Worm (Caenorhabditis elegans): ENCODE measurements around the gene nhr-32.

- no peak for TF ChIP-seq ztf-29 (GFP tag; IDR thresholded peaks at IDR 0.05)
- TF ChIP-seq tab-1 (GFP tag; IDR thresholded peaks at IDR 0.05) = no peak
- TF ChIP-seq med-1 (GFP tag; optimal IDR thresholded peaks at IDR 0.05; ENCODE audit: insufficient read depth) = no peak
- TF ChIP-seq flt-1 (GFP tag; IDR thresholded peaks at IDR 0.05) = no peak
- no peak for TF ChIP-seq ref-1 (GFP tag; conservative IDR thresholded peaks at IDR 0.05)
- TF ChIP-seq cog-1 (tag; optimal IDR thresholded peaks at IDR 0.05) = no peak
- TF ChIP-seq T22C8.4 (GFP tag; IDR thresholded peaks at IDR 0.05) = no peak
- TF ChIP-seq klf-2 (GFP tag; conservative IDR thresholded peaks at IDR 0.05) = no peak
These were observed 42.9 kb downstream of the nhr-32 start, which contains the start of gene srd-36 for ce11 chrX:13294669-13295068.

Measured in whole organism, midembryonic.